Fruit fly (Drosophila melanogaster) whole organism, wandering third instar larva: ENCODE measurements around the gene CG12241.

Experiments used
- Abd-B ChIP-seq: fragments of >200 bp; optimal IDR thresholded peaks from 2 replicates; lab custom pipeline; 2017; ENCODE audit warnings: missing biosample characterization, missing genetic modification characterization
- CG32264 ChIP-seq: fragments of 200-800 bp; sonication (Bioruptor generic); optimal IDR thresholded peaks from 2 replicates; lab custom pipeline; 2016; ENCODE audit warnings: missing biosample characterization, missing genetic modification characterization
- CG9705 ChIP-seq: fragments of 200-800 bp; sonication (Bioruptor generic); optimal IDR thresholded peaks from 2 replicates; lab custom pipeline; 2018; ENCODE audit warnings: missing biosample characterization, mild to moderate bottlenecking, missing genetic modification characterization
- Dfd ChIP-seq: fragments of >200 bp; optimal IDR thresholded peaks from 2 replicates; lab custom pipeline; 2017; ENCODE audit warnings: missing biosample characterization, missing genetic modification characterization
- Dif ChIP-seq: fragments of 200-275, 200-300 bp; sonication (Bioruptor generic); optimal IDR thresholded peaks from 2 replicates; lab custom pipeline; 2018; ENCODE audit warnings: missing biosample characterization, missing genetic modification characterization; ENCODE audit not compliant: partially characterized antibody
- GATAd ChIP-seq: sonication (Bioruptor generic); optimal IDR thresholded peaks from 2 replicates; lab custom pipeline; 2016; ENCODE audit warnings: missing biosample characterization, missing genetic modification characterization
- HLH106 ChIP-seq: fragments of 200-800 bp; optimal IDR thresholded peaks from 3 replicates; lab custom pipeline; 2019; ENCODE audit warnings: missing biosample characterization, mild to moderate bottlenecking, missing genetic modification characterization, moderate library complexity
- Hr78 ChIP-seq: fragments of >200 bp; optimal IDR thresholded peaks from 2 replicates; lab custom pipeline; 2017; ENCODE audit warnings: missing biosample characterization, missing genetic modification characterization
- Hr83 ChIP-seq: fragments of 200-300 bp; sonication (Bioruptor generic); optimal IDR thresholded peaks from 2 replicates; lab custom pipeline; 2016; ENCODE audit warnings: missing biosample characterization, mild to moderate bottlenecking, missing genetic modification characterization, moderate library complexity; ENCODE audit not compliant: poor library complexity, severe bottlenecking
- Jra ChIP-seq: sonication (Bioruptor generic); optimal IDR thresholded peaks from 2 replicates; lab custom pipeline; 2016; ENCODE audit warnings: missing biosample characterization, missing genetic modification characterization
- Mio ChIP-seq: sonication (Bioruptor generic); optimal IDR thresholded peaks from 2 replicates; lab custom pipeline; 2016; ENCODE audit warnings: missing biosample characterization, missing genetic modification characterization
- Myc ChIP-seq: fragments of >200 bp; optimal IDR thresholded peaks from 2 replicates; lab custom pipeline; 2017
- N ChIP-seq: fragments of >200 bp; optimal IDR thresholded peaks from 2 replicates; lab custom pipeline; 2018; ENCODE audit warnings: missing biosample characterization, missing external identifiers, missing genetic modification characterization
- Rel ChIP-seq, 2 experiments: fragments of 200-800 bp; sonication (Bioruptor generic) in 1 of 2; optimal IDR thresholded peaks; 2 replicates in 1 of 2; 3 replicates in 1 of 2; lab custom pipeline; 2016 to 2019; ENCODE audit warnings: mild to moderate bottlenecking in 2 of 2, missing biosample characterization in 2 of 2, missing genetic modification characterization in 2 of 2, moderate library complexity in 1 of 2
- Sp1 ChIP-seq: fragments of 200-800 bp; sonication (Bioruptor generic); optimal IDR thresholded peaks from 3 replicates; lab custom pipeline; 2019; ENCODE audit warnings: missing biosample characterization, mild to moderate bottlenecking, missing genetic modification characterization, moderate library complexity
- Vsx2 ChIP-seq: fragments of 200-300, 225-300 bp; sonication (Bioruptor generic); optimal IDR thresholded peaks from 2 replicates; lab custom pipeline; 2018; ENCODE audit warnings: missing biosample characterization, missing genetic modification characterization; ENCODE audit not compliant: partially characterized antibody
- br ChIP-seq: fragments of 200-800 bp; sonication (Bioruptor generic); optimal IDR thresholded peaks from 2 replicates; lab custom pipeline; 2016; ENCODE audit warnings: missing biosample characterization, missing genetic modification characterization
- brk ChIP-seq: fragments of 200-800 bp; sonication (Bioruptor generic); optimal IDR thresholded peaks from 2 replicates; lab custom pipeline; 2016; ENCODE audit warnings: missing biosample characterization, mild to moderate bottlenecking, missing genetic modification characterization
- dl ChIP-seq, 2 experiments: fragments of 175-275, 200-275 bp in 1 of 2; fragments of 200-275 bp in 1 of 2; sonication (Bioruptor generic); optimal IDR thresholded peaks; lab custom pipeline; 2018; ENCODE audit warnings: mild to moderate bottlenecking in 2 of 2, missing biosample characterization in 2 of 2, missing genetic modification characterization in 2 of 2, moderate library complexity in 2 of 2; ENCODE audit not compliant: partially characterized antibody in 2 of 2, insufficient read depth in 1 of 2
- dmrt93B ChIP-seq: fragments of 200-800 bp; sonication (Bioruptor generic); optimal IDR thresholded peaks from 2 replicates; lab custom pipeline; 2018; ENCODE audit warnings: missing biosample characterization, mild to moderate bottlenecking, missing genetic modification characterization
- dsf ChIP-seq: sonication (Bioruptor generic); optimal IDR thresholded peaks from 2 replicates; lab custom pipeline; 2016; ENCODE audit warnings: missing biosample characterization, missing genetic modification characterization, borderline replicate concordance
- ey ChIP-seq: fragments of 200-800 bp; sonication (Bioruptor generic); optimal IDR thresholded peaks from 2 replicates; lab custom pipeline; 2016; ENCODE audit warnings: missing biosample characterization, missing genetic modification characterization
- foxo ChIP-seq, 2 experiments: fragments of 200-800 bp; sonication (Bioruptor generic); optimal IDR thresholded peaks; 2 replicates in 1 of 2; 3 replicates in 1 of 2; lab custom pipeline; 2016 to 2017; ENCODE audit warnings: missing biosample characterization in 2 of 2, missing genetic modification characterization in 2 of 2
- fru ChIP-seq: fragments of 200-800 bp; sonication (Bioruptor generic); optimal IDR thresholded peaks from 3 replicates; lab custom pipeline; 2016; ENCODE audit warnings: missing biosample characterization, mild to moderate bottlenecking, missing genetic modification characterization
- h ChIP-seq: fragments of 200-800 bp; sonication (Bioruptor generic); optimal IDR thresholded peaks from 3 replicates; lab custom pipeline; 2016; ENCODE audit warnings: missing biosample characterization, mild to moderate bottlenecking, missing genetic modification characterization
- jim ChIP-seq: fragments of 175-275, 200-325 bp; sonication (Bioruptor generic); optimal IDR thresholded peaks from 2 replicates; lab custom pipeline; 2016; ENCODE audit warnings: missing biosample characterization, mild to moderate bottlenecking, missing genetic modification characterization
- lola ChIP-seq: fragments of >200 bp; optimal IDR thresholded peaks from 2 replicates; lab custom pipeline; 2017; ENCODE audit warnings: missing biosample characterization, missing genetic modification characterization
- pan ChIP-seq: fragments of >200 bp; optimal IDR thresholded peaks from 2 replicates; lab custom pipeline; 2017
- rgr ChIP-seq: fragments of 200-800 bp; sonication (Bioruptor generic); optimal IDR thresholded peaks from 3 replicates; lab custom pipeline; 2016; ENCODE audit warnings: missing biosample characterization, mild to moderate bottlenecking, missing genetic modification characterization
- sage ChIP-seq: fragments of 200-800 bp; sonication (Bioruptor generic); optimal IDR thresholded peaks from 2 replicates; lab custom pipeline; 2016; ENCODE audit warnings: missing biosample characterization, mild to moderate bottlenecking, missing genetic modification characterization
- tai ChIP-seq: sonication (Bioruptor generic); optimal IDR thresholded peaks from 2 replicates; lab custom pipeline; 2016; ENCODE audit warnings: missing biosample characterization, missing genetic modification characterization

The CG12241 gene

DNA sequence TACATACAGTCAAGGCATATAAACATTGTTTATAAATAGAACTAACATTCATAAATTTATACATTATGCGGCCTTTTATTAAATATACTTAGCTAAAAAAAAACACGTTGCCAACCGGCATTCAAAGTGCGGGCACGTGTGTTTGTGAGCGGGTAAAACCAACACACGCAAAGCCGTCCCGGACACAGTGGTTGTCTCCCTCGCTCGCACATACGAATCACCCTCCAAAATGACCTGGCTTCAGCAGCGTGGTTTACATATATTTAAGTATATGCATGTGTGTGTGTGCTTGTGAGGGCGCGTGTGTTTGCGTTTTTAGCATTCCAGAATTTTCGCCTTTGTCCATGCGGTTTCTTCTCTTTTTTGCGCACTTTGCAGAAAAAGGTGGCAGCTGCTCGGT lies 24.4 kb downstream of the CG12241 start:
- TF ChIP-seq CG32264 (peak; percentile 30), Hr83 (GFP tag; lab: Kevin White, UChicago) (no peak), Sp1 (GFP tag; lab: Kevin White, UChicago) (no peak), brk (GFP tag; lab: Kevin White, UChicago) (peak; percentile 34), Rel (GFP tag; optimal IDR thresholded peaks at IDR 0.05; lab: Kevin White, UChicago) (peak; percentile 9), Rel (tag; optimal IDR thresholded peaks at IDR 0.05; lab: Kevin White, UChicago) (peak; percentile 34), sage (GFP tag; lab: Kevin White, UChicago) (peak; percentile 60), ey (peak; percentile 4), fru (GFP tag; lab: Kevin White, UChicago) (peak; percentile 0), tai (no peak), Myc (lab: Kevin White, UChicago) (peak; percentile 56), GATAd (GFP tag; lab: Kevin White, UChicago) (no peak), Dif (GFP tag; lab: Kevin White, UChicago) (peak; percentile 48), h (peak; percentile 63), Hr78 (peak; percentile 29), dmrt93B (GFP tag; lab: Kevin White, UChicago) (no peak), br (GFP tag; lab: Kevin White, UChicago) (no peak), rgr (GFP tag; lab: Kevin White, UChicago) (peak; percentile 13), N (GFP tag; lab: Kevin White, UChicago) (peak; percentile 69), Jra (GFP tag; lab: Kevin White, UChicago) (peak; percentile 33), dl (GFP tag; optimal IDR thresholded peaks at IDR 0.05; lab: Kevin White, UChicago; ENCODE audit: insufficient read depth in 1 of 2, partially characterized antibody in 2 of 2) (no peak)

- no peak for TF ChIP-seq Rel (GFP tag; optimal IDR thresholded peaks at IDR 0.05; lab: Kevin White, UChicago)
- peak; percentile 98 for TF ChIP-seq Rel (tag; optimal IDR thresholded peaks at IDR 0.05; lab: Kevin White, UChicago)
- TF ChIP-seq Hr83 (GFP tag; lab: Kevin White, UChicago), result no peak
- TF ChIP-seq br (GFP tag; lab: Kevin White, UChicago), result peak; percentile 4
- TF ChIP-seq foxo (GFP tag; optimal IDR thresholded peaks at IDR 0.05; lab: Kevin White, UChicago), result peak in 1 of 2 experiments; percentile 22
- no peak for TF ChIP-seq pan (lab: Kevin White, UChicago)
- no peak for TF ChIP-seq Dfd (GFP tag; lab: Kevin White, UChicago)
- TF ChIP-seq Vsx2 (GFP tag; lab: Kevin White, UChicago), result no peak
- TF ChIP-seq Jra (GFP tag; lab: Kevin White, UChicago), result peak; percentile 9
- TF ChIP-seq HLH106 (tag; lab: Kevin White, UChicago), result no peak
- no peak for TF ChIP-seq rgr (GFP tag; lab: Kevin White, UChicago)
- no peak for TF ChIP-seq Mio (GFP tag; lab: Kevin White, UChicago)
- no peak for TF ChIP-seq jim (GFP tag; lab: Kevin White, UChicago)
- TF ChIP-seq Sp1 (GFP tag; lab: Kevin White, UChicago), result peak; percentile 8
- TF ChIP-seq Hr78, result no peak
- no peak for TF ChIP-seq Abd-B (GFP tag; lab: Kevin White, UChicago)
- TF ChIP-seq GATAd (GFP tag; lab: Kevin White, UChicago), result no peak
- peak; percentile 7 for TF ChIP-seq h
- no peak for TF ChIP-seq Dif (GFP tag; lab: Kevin White, UChicago)
- TF ChIP-seq, all 38 proteins: peak for 6
These were observed 27.5 kb downstream of the CG12241 start for dm6 chr3R:15246601-15247000.

DNA sequence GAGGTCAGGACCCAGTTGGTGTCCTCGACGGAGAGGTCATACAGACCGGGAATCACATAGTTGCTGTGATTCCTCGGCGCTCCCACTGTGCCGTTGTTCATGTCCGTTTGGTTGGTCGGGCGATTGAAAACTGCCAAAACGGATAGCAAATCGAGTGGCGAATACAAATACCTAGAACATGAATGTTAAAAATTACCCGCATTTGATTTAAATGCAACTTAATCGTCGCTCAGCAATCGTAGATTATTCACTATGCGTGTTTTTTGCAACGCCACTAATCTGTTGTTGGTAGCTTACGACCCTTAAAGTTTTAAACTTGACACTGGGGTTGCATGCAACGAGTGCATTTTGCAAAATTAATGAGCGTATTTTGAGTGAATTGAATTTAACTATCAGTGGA lies 30.0 kb downstream of the CG12241 start, which contains the start of gene Amt:
Gene Amt, minus strand, starts transcription at position 101 of the 400 bp plus-strand sequence.
- TF ChIP-seq brk (GFP tag; lab: Kevin White, UChicago) (no peak), Dif (GFP tag; lab: Kevin White, UChicago) (no peak), CG9705 (no peak), fru (GFP tag; lab: Kevin White, UChicago) (no peak), foxo (GFP tag; optimal IDR thresholded peaks at IDR 0.05; lab: Kevin White, UChicago) (no peak), dsf (GFP tag; lab: Kevin White, UChicago) (no peak), Vsx2 (GFP tag; lab: Kevin White, UChicago) (no peak), dl (GFP tag; optimal IDR thresholded peaks at IDR 0.05; lab: Kevin White, UChicago; ENCODE audit: insufficient read depth in 1 of 2, partially characterized antibody in 2 of 2) (no peak)

- TF ChIP-seq Vsx2 (GFP tag; lab: Kevin White, UChicago) (no peak), lola (no peak), ey (no peak), foxo (GFP tag; optimal IDR thresholded peaks at IDR 0.05; lab: Kevin White, UChicago) (no peak), Jra (GFP tag; lab: Kevin White, UChicago) (no peak), pan (lab: Kevin White, UChicago) (no peak), fru (GFP tag; lab: Kevin White, UChicago) (no peak), N (GFP tag; lab: Kevin White, UChicago) (no peak), h (no peak), HLH106 (tag; lab: Kevin White, UChicago) (no peak)
- TF ChIP-seq, all 38 proteins: peak for 0
These were observed 30.7 kb downstream of the CG12241 start, which contains the start of gene CG42404 for dm6 chr3R:15249735-15250134. CG42404 (plus strand) TSS chr3R:15250094.
